Worm (Caenorhabditis elegans): ENCODE results near the gene Y66D12A.1.

Y66D12A.1 gene

DNA sequence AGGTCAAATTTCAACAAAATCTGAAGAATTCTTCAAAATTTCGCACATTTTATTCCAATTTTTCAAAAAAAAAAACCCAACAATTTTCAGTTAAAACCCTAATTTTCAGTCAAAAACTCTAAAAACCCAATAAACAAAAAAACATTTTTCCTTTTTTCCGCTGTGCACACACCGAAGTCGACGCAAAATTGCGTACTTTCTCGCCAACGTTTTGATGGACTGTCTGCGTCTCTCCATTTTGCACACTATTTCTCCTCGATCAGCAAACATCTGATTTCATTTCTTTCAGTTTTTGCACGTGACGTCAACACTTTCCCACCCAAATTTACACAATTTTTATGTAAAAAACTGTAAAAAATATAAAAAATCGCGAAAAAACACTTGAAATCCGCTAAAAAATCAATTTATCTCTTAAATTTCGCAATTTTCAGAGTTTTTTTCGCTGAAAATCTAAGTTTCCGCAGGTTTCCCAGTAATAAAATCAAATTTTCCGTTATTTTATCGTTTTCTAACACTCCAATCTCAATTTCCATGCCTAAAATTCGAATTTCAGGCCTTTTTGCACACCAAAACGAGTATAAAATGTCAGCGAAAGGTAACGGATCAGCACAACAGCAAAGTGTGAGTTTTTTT, 49.3 kb downstream of the Y66D12A.1 start, which contains the start of gene crh-1 (continued):
- TF ChIP-seq atf-7 (tag; optimal IDR thresholded peaks at IDR 0.05) = peak; percentile 53

DNA sequence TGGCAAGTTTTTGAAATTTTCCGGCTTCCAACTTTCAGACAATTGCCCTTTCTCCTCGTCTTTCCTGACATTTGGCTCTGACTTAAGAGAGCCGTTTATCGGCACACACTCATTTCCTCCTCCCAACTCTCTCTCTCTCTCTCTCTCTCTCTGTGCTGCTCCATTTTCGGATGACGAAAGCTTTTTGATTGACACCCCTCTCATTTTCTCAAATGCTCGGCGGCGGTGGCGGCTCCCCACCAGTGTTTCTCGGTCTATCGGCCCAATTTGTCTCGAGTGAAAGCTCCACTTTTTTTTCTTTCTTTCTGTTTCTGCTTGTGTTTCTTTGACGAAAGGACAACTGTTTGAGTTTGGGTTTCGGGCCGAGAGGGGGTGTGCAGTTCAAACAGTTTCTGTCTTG, 51.8 kb downstream of the Y66D12A.1 start:
- TF ChIP-seq mcd-1 (GFP tag; IDR thresholded peaks at IDR 0.05) (0 out of 2 replicates have a peak, but pooled peaks have one; percentile 26), cebp-1 (GFP tag; IDR thresholded peaks at IDR 0.05) (no peak), cebp-1 (tag; optimal IDR thresholded peaks at IDR 0.05) (peak; percentile 42), ama-1 (optimal IDR thresholded peaks at IDR 0.05) (no peak), ama-1 (GFP tag; optimal IDR thresholded peaks at IDR 0.05) (no peak), dox-1 (GFP tag; IDR thresholded peaks at IDR 0.05) (peak; percentile 10; the same call in 1 of the 2 replicates), attf-5 (GFP tag; optimal IDR thresholded peaks at IDR 0.05) (peak; percentile 22), zfh-2 (GFP tag; conservative IDR thresholded peaks at IDR 0.05) (peak; percentile 82), nhr-80 (tag; optimal IDR thresholded peaks at IDR 0.05) (peak; percentile 61), tlf-1 (GFP tag; optimal IDR thresholded peaks at IDR 0.05) (no peak), nhr-120 (GFP tag; IDR thresholded peaks at IDR 0.05) (no peak), fkh-3 (tag; optimal IDR thresholded peaks at IDR 0.05) (no peak)

All from whole organism, young adult.